Fruit fly (Drosophila melanogaster) Kc167 (cell line): Measurements from ENCODE around the gene zen2.

ENCODE experiments used
- Myc ChIP-seq: fragments of >200 bp; optimal IDR thresholded peaks from 2 replicates; lab custom pipeline; 2017; ENCODE audit warnings: missing external identifiers
- h ChIP-seq: fragments of >200 bp; optimal IDR thresholded peaks from 3 replicates; lab custom pipeline; 2018; ENCODE audit warnings: missing external identifiers

dm6 chr3R:6754104-6754951 is 10.4 kb upstream of the zen2 start, which contains the start of gene zen:
- no peak for TF ChIP-seq h (lab: Kevin White, UChicago)
- no peak for TF ChIP-seq Myc (lab: Kevin White, UChicago)
